Worm (Caenorhabditis elegans): ENCODE results near the gene pyr-1.

The pyr-1 gene

ce11 chrII:8621883-8622282 lies 29.0 kb upstream of the pyr-1 start, which contains the start of gene T22C8.3:
Gene T22C8.3 (minus strand): TSS chrII:8621983.
- TF ChIP-seq mdl-1 (tag; optimal IDR thresholded peaks at IDR 0.05), result no peak
- TF ChIP-seq pha-4 (tag; optimal IDR thresholded peaks at IDR 0.05), result peak; percentile 10

ce11 chrII:8623396-8623795 lies 27.5 kb upstream of the pyr-1 start, which contains the start of gene T22C8.4:
Gene T22C8.4 (minus strand): TSS chrII:8623496.
- TF ChIP-seq ZK546.5 (tag; optimal IDR thresholded peaks at IDR 0.05) (no peak), nhr-28 (tag; optimal IDR thresholded peaks at IDR 0.05) (no peak), nhr-67 (tag; optimal IDR thresholded peaks at IDR 0.05) (no peak), jun-1 (tag; optimal IDR thresholded peaks at IDR 0.05) (no peak), tbx-2 (tag; optimal IDR thresholded peaks at IDR 0.05) (no peak), lin-15B (tag; optimal IDR thresholded peaks at IDR 0.05) (no peak), fos-1 (tag; optimal IDR thresholded peaks at IDR 0.05) (no peak), egl-27 (tag; optimal IDR thresholded peaks at IDR 0.05) (no peak), nhr-12 (tag; optimal IDR thresholded peaks at IDR 0.05) (no peak), R02D3.7 (tag; optimal IDR thresholded peaks at IDR 0.05) (no peak), nhr-23 (tag; optimal IDR thresholded peaks at IDR 0.05) (no peak), nhr-237 (tag; optimal IDR thresholded peaks at IDR 0.05) (no peak), unc-39 (tag; optimal IDR thresholded peaks at IDR 0.05) (no peak), nhr-76 (tag; optimal IDR thresholded peaks at IDR 0.05) (no peak), zag-1 (tag; optimal IDR thresholded peaks at IDR 0.05) (no peak), daf-12 (tag; optimal IDR thresholded peaks at IDR 0.05) (no peak), pha-4 (tag; optimal IDR thresholded peaks at IDR 0.05) (no peak)

ce11 chrII:8625163-8625562 lies 25.7 kb upstream of the pyr-1 start, which contains the start of gene sptf-2:
Gene sptf-2 (plus strand): TSS chrII:8625459.
- TF ChIP-seq elt-2 (tag; optimal IDR thresholded peaks at IDR 0.05) (peak; percentile 98), pqm-1 (tag; optimal IDR thresholded peaks at IDR 0.05) (peak; percentile 88), skn-1 (tag; optimal IDR thresholded peaks at IDR 0.05) (peak; percentile 17), pha-4 (tag; optimal IDR thresholded peaks at IDR 0.05) (peak; percentile 34), egl-27 (tag; optimal IDR thresholded peaks at IDR 0.05) (no peak), nfya-1 (tag; optimal IDR thresholded peaks at IDR 0.05; ENCODE audit: insufficient read depth) (peak; percentile 16), nhr-67 (tag; optimal IDR thresholded peaks at IDR 0.05) (no peak), jun-1 (tag; optimal IDR thresholded peaks at IDR 0.05) (peak; percentile 75)

- TF ChIP-seq pha-4 (tag; optimal IDR thresholded peaks at IDR 0.05) (peak; percentile 48), zag-1 (tag; optimal IDR thresholded peaks at IDR 0.05) (no peak)
Observed at ce11 chrII:8626598-8626997, 24.3 kb upstream of the pyr-1 start.

ce11 chrII:8627907-8628306 lies 23.0 kb upstream of the pyr-1 start:
- TF ChIP-seq nhr-25 (tag; optimal IDR thresholded peaks at IDR 0.05), result no peak
- no peak for TF ChIP-seq nhr-43 (tag; optimal IDR thresholded peaks at IDR 0.05; ENCODE audit: poor library complexity, severe bottlenecking)
- no peak for TF ChIP-seq nfya-1 (tag; optimal IDR thresholded peaks at IDR 0.05; ENCODE audit: insufficient read depth)
- TF ChIP-seq nhr-76 (tag; optimal IDR thresholded peaks at IDR 0.05), result no peak
- TF ChIP-seq nhr-77 (tag; optimal IDR thresholded peaks at IDR 0.05), result no peak
- TF ChIP-seq elt-1 (tag; optimal IDR thresholded peaks at IDR 0.05), result no peak
- TF ChIP-seq fkh-10 (GFP tag; optimal IDR thresholded peaks at IDR 0.05), result no peak
- no peak for TF ChIP-seq elt-3 (tag; optimal IDR thresholded peaks at IDR 0.05)
- no peak for TF ChIP-seq ztf-4 (tag; optimal IDR thresholded peaks at IDR 0.05)

- no peak for TF ChIP-seq unc-62 (GFP tag; optimal IDR thresholded peaks at IDR 0.05)
- no peak for TF ChIP-seq nhr-237 (tag; optimal IDR thresholded peaks at IDR 0.05)
- TF ChIP-seq nhr-23 (tag; optimal IDR thresholded peaks at IDR 0.05), result peak; percentile 19
- peak; percentile 33 for TF ChIP-seq nhr-25 (tag; optimal IDR thresholded peaks at IDR 0.05)
- TF ChIP-seq ceh-16 (tag; optimal IDR thresholded peaks at IDR 0.05), result no peak
Observed at ce11 chrII:8630088-8630487, 20.8 kb upstream of the pyr-1 start, which contains the start of gene T22C8.6. Gene T22C8.6 (minus strand): TSS chrII:8630281.

ce11 chrII:8631766-8632165 lies 19.1 kb upstream of the pyr-1 start:
- no peak for TF ChIP-seq ceh-28 (tag; optimal IDR thresholded peaks at IDR 0.05)
- no peak for TF ChIP-seq sea-2 (GFP tag; optimal IDR thresholded peaks at IDR 0.05)
- no peak for TF ChIP-seq mdl-1 (tag; optimal IDR thresholded peaks at IDR 0.05)
- TF ChIP-seq pha-4 (tag; optimal IDR thresholded peaks at IDR 0.05), result no peak
- TF ChIP-seq nhr-43 (tag; optimal IDR thresholded peaks at IDR 0.05; ENCODE audit: poor library complexity, severe bottlenecking), result no peak
- TF ChIP-seq mml-1 (tag; optimal IDR thresholded peaks at IDR 0.05), result no peak
- no peak for TF ChIP-seq lin-15B (tag; optimal IDR thresholded peaks at IDR 0.05)
- no peak for TF ChIP-seq eor-1 (tag; optimal IDR thresholded peaks at IDR 0.05)
- no peak for TF ChIP-seq zag-1 (tag; optimal IDR thresholded peaks at IDR 0.05)
- no peak for TF ChIP-seq skn-1 (tag; optimal IDR thresholded peaks at IDR 0.05)
- no peak for TF ChIP-seq fkh-10 (GFP tag; optimal IDR thresholded peaks at IDR 0.05)
- TF ChIP-seq ceh-9 (tag; optimal IDR thresholded peaks at IDR 0.05), result no peak
- TF ChIP-seq ama-1 (optimal IDR thresholded peaks at IDR 0.05), result no peak
- no peak for TF ChIP-seq snpc-4 (tag; optimal IDR thresholded peaks at IDR 0.05)
- no peak for TF ChIP-seq jun-1 (tag; optimal IDR thresholded peaks at IDR 0.05)
- TF ChIP-seq nhr-77 (tag; optimal IDR thresholded peaks at IDR 0.05), result no peak
- no peak for TF ChIP-seq elt-3 (tag; optimal IDR thresholded peaks at IDR 0.05)
